Fruit fly (Drosophila melanogaster): ENCODE measurements around the gene CG31211.

The CG31211 gene

DNA sequence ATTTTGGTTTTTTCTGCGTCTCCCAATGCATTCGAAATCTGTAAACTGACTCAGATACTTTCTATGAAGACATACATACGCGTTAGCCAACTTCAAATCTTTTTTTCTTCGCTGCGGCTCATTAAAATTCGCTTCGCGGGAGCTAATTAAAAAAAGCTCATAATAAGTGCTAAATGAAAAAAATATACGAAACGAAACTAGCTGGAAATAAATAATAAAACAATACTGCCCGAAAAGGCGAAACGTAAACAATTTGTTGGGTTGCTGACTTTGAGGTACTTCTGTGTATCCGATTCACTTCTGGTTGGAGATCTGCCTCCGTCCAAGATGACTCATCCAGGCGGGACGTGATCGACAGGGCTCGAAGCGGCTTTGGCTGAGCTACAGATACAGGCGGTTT is 40.5 kb downstream of the CG31211 start:
- TF ChIP-seq woc (GFP tag; optimal IDR thresholded peaks at IDR 0.05) (no peak), jim (GFP tag; optimal IDR thresholded peaks at IDR 0.05) (no peak), fru (GFP tag; optimal IDR thresholded peaks at IDR 0.05) (no peak), brk (GFP tag; optimal IDR thresholded peaks at IDR 0.05) (no peak), Hr78 (GFP tag; optimal IDR thresholded peaks at IDR 0.05) (no peak), dmrt93B (GFP tag; optimal IDR thresholded peaks at IDR 0.05) (no peak), psq (GFP tag; optimal IDR thresholded peaks at IDR 0.05) (no peak), h (GFP tag; optimal IDR thresholded peaks at IDR 0.05) (no peak), Dif (GFP tag; optimal IDR thresholded peaks at IDR 0.05; ENCODE audit: partially characterized antibody) (no peak), Dfd (GFP tag; optimal IDR thresholded peaks at IDR 0.05) (no peak), Hr83 (GFP tag; optimal IDR thresholded peaks at IDR 0.05; ENCODE audit: poor library complexity, severe bottlenecking) (no peak), HLH106 (tag; optimal IDR thresholded peaks at IDR 0.05) (no peak), Rel (GFP tag; optimal IDR thresholded peaks at IDR 0.05) (no peak), Rel (tag; optimal IDR thresholded peaks at IDR 0.05) (no peak), GATAd (GFP tag; optimal IDR thresholded peaks at IDR 0.05) (no peak), dl (GFP tag; optimal IDR thresholded peaks at IDR 0.05; ENCODE audit: insufficient read depth in 1 of 2, partially characterized antibody in 2 of 2) (no peak), sv (GFP tag; optimal IDR thresholded peaks at IDR 0.05) (no peak)

DNA sequence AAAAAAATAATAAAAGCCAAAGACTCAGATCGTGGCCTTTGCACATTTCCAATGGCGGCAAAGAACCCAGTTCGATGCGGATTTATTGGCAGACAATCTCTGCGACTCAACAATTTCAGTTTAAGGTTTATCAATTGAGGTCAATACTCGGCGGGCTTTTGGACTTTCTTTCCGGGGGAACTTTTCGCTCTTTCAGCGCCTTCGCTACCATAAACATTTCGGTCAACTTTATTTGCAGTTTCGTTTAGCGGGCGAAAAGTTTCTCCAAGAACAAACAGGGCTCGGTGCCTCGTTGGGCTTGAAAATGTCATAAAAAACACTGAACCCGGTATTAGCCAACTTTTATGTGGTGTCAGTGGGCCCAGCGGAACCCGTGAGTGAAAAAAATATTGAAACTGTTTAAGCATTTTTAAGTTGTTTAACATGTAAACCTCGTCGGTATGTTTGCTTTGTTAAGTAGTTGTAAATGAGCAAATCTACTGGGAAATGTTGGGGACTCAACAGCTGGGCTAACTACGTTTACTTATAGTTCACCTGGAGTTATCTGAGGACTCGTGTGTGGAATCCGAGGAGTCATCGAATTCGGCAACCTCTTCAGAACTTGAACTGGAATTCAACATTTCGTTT is 42.2 kb downstream of the CG31211 start:
- no peak for TF ChIP-seq dl (GFP tag; optimal IDR thresholded peaks at IDR 0.05; ENCODE audit: insufficient read depth in 1 of 2, partially characterized antibody in 2 of 2)
- no peak for TF ChIP-seq Abd-B (GFP tag; optimal IDR thresholded peaks at IDR 0.05)
- TF ChIP-seq woc (GFP tag; optimal IDR thresholded peaks at IDR 0.05) = no peak
- no peak for TF ChIP-seq psq (GFP tag; optimal IDR thresholded peaks at IDR 0.05)
- no peak for TF ChIP-seq Rel (GFP tag; optimal IDR thresholded peaks at IDR 0.05)
- TF ChIP-seq Rel (tag; optimal IDR thresholded peaks at IDR 0.05) = peak; percentile 59
- no peak for TF ChIP-seq Myc (optimal IDR thresholded peaks at IDR 0.05)
- TF ChIP-seq dsf (GFP tag; optimal IDR thresholded peaks at IDR 0.05; ENCODE audit: borderline replicate concordance) = no peak

DNA sequence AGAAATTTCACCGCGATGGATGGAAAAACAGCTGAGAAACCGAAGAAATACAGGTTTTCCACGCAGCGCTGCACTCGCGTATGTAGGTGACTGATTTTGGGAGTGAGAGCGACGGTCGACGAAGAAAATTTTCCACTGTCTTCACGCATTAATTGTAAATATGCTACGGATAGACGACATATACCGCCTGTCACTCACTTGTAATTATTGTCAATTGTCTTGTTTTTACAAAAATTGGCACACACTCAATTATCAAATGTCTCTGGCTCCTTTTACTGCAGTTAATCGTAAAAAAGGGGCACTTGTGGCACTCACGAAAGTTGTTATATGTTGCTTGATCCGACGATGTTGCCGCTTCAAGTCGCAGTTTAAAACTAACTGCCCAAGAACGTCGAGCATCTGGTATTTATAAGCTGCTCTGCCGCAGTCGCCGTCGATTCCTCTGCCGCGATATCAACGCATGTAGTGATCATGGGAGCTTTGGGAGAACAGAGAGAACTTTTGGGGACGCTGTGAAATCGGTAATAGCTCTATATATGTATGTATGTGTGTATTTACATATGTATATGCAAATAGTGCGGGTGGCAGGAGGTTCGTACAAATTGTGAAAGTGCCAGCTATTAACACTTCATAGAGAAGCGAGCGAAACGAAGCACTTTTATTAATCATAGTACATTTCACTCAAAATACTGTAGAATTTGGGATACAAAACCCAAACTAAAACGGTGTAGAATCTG is 43.6 kb downstream of the CG31211 start, which contains the start of gene mfas:
TSS of gene mfas (minus strand) at position 382 of the 737 bp plus-strand sequence.
- TF ChIP-seq Abd-B (GFP tag; optimal IDR thresholded peaks at IDR 0.05) (no peak), fru (GFP tag; optimal IDR thresholded peaks at IDR 0.05) (peak; percentile 58), br (GFP tag; optimal IDR thresholded peaks at IDR 0.05) (peak; percentile 6), Rel (GFP tag; optimal IDR thresholded peaks at IDR 0.05) (no peak), Rel (tag; optimal IDR thresholded peaks at IDR 0.05) (no peak), CG32264 (GFP tag; optimal IDR thresholded peaks at IDR 0.05) (no peak), Hr83 (GFP tag; optimal IDR thresholded peaks at IDR 0.05; ENCODE audit: poor library complexity, severe bottlenecking) (peak; percentile 49), CrebA (GFP tag; optimal IDR thresholded peaks at IDR 0.05; ENCODE audit: borderline replicate concordance) (no peak), tai (GFP tag; optimal IDR thresholded peaks at IDR 0.05) (peak; percentile 18), foxo (GFP tag; optimal IDR thresholded peaks at IDR 0.05) (no peak), Hnf4 (GFP tag; optimal IDR thresholded peaks at IDR 0.05) (no peak), Dfd (GFP tag; optimal IDR thresholded peaks at IDR 0.05) (no peak), CG9705 (GFP tag; optimal IDR thresholded peaks at IDR 0.05) (no peak), sage (GFP tag; optimal IDR thresholded peaks at IDR 0.05) (no peak), brk (GFP tag; optimal IDR thresholded peaks at IDR 0.05) (no peak), pan (optimal IDR thresholded peaks at IDR 0.05) (no peak), dmrt93B (GFP tag; optimal IDR thresholded peaks at IDR 0.05) (no peak), Myc (optimal IDR thresholded peaks at IDR 0.05) (no peak), h (GFP tag; optimal IDR thresholded peaks at IDR 0.05) (peak; percentile 4), dsf (GFP tag; optimal IDR thresholded peaks at IDR 0.05; ENCODE audit: borderline replicate concordance) (no peak), Mio (GFP tag; optimal IDR thresholded peaks at IDR 0.05) (no peak), lola (GFP tag; optimal IDR thresholded peaks at IDR 0.05) (no peak), Vsx2 (GFP tag; optimal IDR thresholded peaks at IDR 0.05; ENCODE audit: partially characterized antibody) (no peak), Dif (GFP tag; optimal IDR thresholded peaks at IDR 0.05; ENCODE audit: partially characterized antibody) (no peak), usp (GFP tag; optimal IDR thresholded peaks at IDR 0.05) (no peak), N (GFP tag; optimal IDR thresholded peaks at IDR 0.05) (no peak), jim (GFP tag; optimal IDR thresholded peaks at IDR 0.05) (no peak), woc (GFP tag; optimal IDR thresholded peaks at IDR 0.05) (no peak), sv (GFP tag; optimal IDR thresholded peaks at IDR 0.05) (no peak), HLH106 (tag; optimal IDR thresholded peaks at IDR 0.05) (no peak), Hr78 (GFP tag; optimal IDR thresholded peaks at IDR 0.05) (no peak), Jra (GFP tag; optimal IDR thresholded peaks at IDR 0.05) (peak; percentile 14), GATAd (GFP tag; optimal IDR thresholded peaks at IDR 0.05) (no peak), ey (GFP tag; optimal IDR thresholded peaks at IDR 0.05) (no peak), OdsH (GFP tag; optimal IDR thresholded peaks at IDR 0.05) (no peak), Sp1 (GFP tag; optimal IDR thresholded peaks at IDR 0.05) (no peak), psq (GFP tag; optimal IDR thresholded peaks at IDR 0.05) (no peak), rgr (GFP tag; optimal IDR thresholded peaks at IDR 0.05) (peak; percentile 22), dl (GFP tag; optimal IDR thresholded peaks at IDR 0.05; ENCODE audit: insufficient read depth in 1 of 2, partially characterized antibody in 2 of 2) (no peak)

All from whole organism, wandering third instar larva.